Worm (Caenorhabditis elegans): ENCODE results near the gene R11D1.2.

The R11D1.2 gene

ce11 chrV:12741684-12742083 lies 33.3 kb downstream of the R11D1.2 start, which contains the start of gene hrg-7:
Gene hrg-7, plus strand, starts transcription at chrV:12742041.
- no peak for TF ChIP-seq pqm-1 (tag; optimal IDR thresholded peaks at IDR 0.05)
- no peak for TF ChIP-seq fos-1 (tag; optimal IDR thresholded peaks at IDR 0.05)
- no peak for TF ChIP-seq hmg-11 (tag; optimal IDR thresholded peaks at IDR 0.05)
- TF ChIP-seq elt-2 (tag; optimal IDR thresholded peaks at IDR 0.05): peak; percentile 95
- no peak for TF ChIP-seq nhr-77 (tag; optimal IDR thresholded peaks at IDR 0.05)
- TF ChIP-seq nhr-43 (tag; optimal IDR thresholded peaks at IDR 0.05; ENCODE audit: poor library complexity, severe bottlenecking): no peak
- peak; percentile 62 for TF ChIP-seq skn-1 (tag; optimal IDR thresholded peaks at IDR 0.05)
- no peak for TF ChIP-seq lsy-12 (tag; optimal IDR thresholded peaks at IDR 0.05)
- TF ChIP-seq ceh-28 (tag; optimal IDR thresholded peaks at IDR 0.05): no peak

ce11 chrV:12743778-12744502 lies 35.5 kb downstream of the R11D1.2 start:
- TF ChIP-seq elt-1 (tag; optimal IDR thresholded peaks at IDR 0.05) (no peak), elt-2 (tag; optimal IDR thresholded peaks at IDR 0.05) (peak; percentile 28), unc-39 (tag; optimal IDR thresholded peaks at IDR 0.05) (no peak), lin-39 (tag; optimal IDR thresholded peaks at IDR 0.05) (no peak)

ce11 chrV:12744979-12745378 lies 36.6 kb downstream of the R11D1.2 start, which contains the start of gene C15C8.7:
Gene C15C8.7, minus strand, starts transcription at chrV:12745050.
- no peak for TF ChIP-seq nhr-11 (tag; optimal IDR thresholded peaks at IDR 0.05)
- peak; percentile 42 for TF ChIP-seq pqm-1 (tag; optimal IDR thresholded peaks at IDR 0.05)
- TF ChIP-seq elt-2 (tag; optimal IDR thresholded peaks at IDR 0.05): peak; percentile 92
- no peak for TF ChIP-seq fos-1 (tag; optimal IDR thresholded peaks at IDR 0.05)

ce11 chrV:12747431-12747830 lies 39.0 kb downstream of the R11D1.2 start, which contains the start of gene C15C8.4:
Gene C15C8.4, minus strand, starts transcription at chrV:12747463.
- peak; percentile 54 for TF ChIP-seq elt-1 (tag; optimal IDR thresholded peaks at IDR 0.05)
- peak; percentile 18 for TF ChIP-seq ceh-28 (tag; optimal IDR thresholded peaks at IDR 0.05)
- peak; percentile 6 for TF ChIP-seq nfya-1 (tag; optimal IDR thresholded peaks at IDR 0.05; ENCODE audit: insufficient read depth)
- TF ChIP-seq lin-15B (tag; optimal IDR thresholded peaks at IDR 0.05): peak; percentile 45
- no peak for TF ChIP-seq R02D3.7 (tag; optimal IDR thresholded peaks at IDR 0.05)

DNA sequence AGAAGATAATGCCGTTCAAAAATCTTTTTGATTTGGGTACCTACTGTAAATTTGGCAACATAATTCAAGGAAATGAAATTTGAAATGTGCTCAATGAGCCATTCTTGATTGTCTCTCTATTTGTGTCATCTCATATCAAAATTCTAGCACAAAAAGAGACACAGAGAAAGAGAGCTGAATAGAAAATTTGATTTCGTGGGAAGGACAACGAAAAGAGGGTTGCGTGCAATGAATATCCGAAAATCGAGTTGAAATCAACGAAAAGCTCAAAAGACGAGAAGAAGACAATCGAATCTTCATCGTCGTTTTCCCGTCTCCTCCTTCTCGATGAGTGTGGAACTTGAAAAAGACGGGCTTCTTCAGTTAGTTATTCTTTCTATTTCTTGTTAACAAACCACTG lies 39.5 kb downstream of the R11D1.2 start, which contains the start of gene C15C8.5:
Gene C15C8.5 (plus strand): TSS at position 152 of the 400 bp plus-strand sequence.
- TF ChIP-seq ceh-82 (tag; optimal IDR thresholded peaks at IDR 0.05) (no peak), skn-1 (tag; optimal IDR thresholded peaks at IDR 0.05) (no peak), fkh-10 (GFP tag; optimal IDR thresholded peaks at IDR 0.05) (peak; percentile 88), snpc-4 (tag; optimal IDR thresholded peaks at IDR 0.05) (no peak)

DNA sequence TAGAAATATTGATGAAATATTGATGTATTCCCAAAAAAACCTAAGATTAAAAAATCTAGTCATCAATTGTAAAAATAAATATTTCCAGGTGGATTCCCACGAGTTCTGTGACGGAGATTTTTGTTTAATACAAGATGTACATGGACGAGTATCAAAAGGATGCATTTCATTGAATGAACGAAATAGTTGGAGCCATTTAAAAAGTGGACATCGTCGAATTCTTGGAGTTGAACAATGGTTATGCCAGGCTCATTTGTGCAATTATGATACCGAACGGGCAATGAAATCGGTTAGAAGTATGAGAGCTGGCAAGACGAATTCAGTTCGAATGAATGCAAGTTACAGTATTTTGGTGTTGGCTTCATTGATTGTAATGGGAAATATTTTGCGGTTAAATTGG lies 41.2 kb downstream of the R11D1.2 start:
- TF ChIP-seq eor-1 (tag; optimal IDR thresholded peaks at IDR 0.05) (no peak), ceh-16 (tag; optimal IDR thresholded peaks at IDR 0.05) (no peak), tbx-2 (tag; optimal IDR thresholded peaks at IDR 0.05) (no peak), mml-1 (tag; optimal IDR thresholded peaks at IDR 0.05) (no peak), aly-2 (tag; optimal IDR thresholded peaks at IDR 0.05) (no peak), nhr-76 (tag; optimal IDR thresholded peaks at IDR 0.05) (no peak), nhr-237 (tag; optimal IDR thresholded peaks at IDR 0.05) (no peak), nhr-11 (tag; optimal IDR thresholded peaks at IDR 0.05) (no peak), ceh-28 (tag; optimal IDR thresholded peaks at IDR 0.05) (no peak)

DNA sequence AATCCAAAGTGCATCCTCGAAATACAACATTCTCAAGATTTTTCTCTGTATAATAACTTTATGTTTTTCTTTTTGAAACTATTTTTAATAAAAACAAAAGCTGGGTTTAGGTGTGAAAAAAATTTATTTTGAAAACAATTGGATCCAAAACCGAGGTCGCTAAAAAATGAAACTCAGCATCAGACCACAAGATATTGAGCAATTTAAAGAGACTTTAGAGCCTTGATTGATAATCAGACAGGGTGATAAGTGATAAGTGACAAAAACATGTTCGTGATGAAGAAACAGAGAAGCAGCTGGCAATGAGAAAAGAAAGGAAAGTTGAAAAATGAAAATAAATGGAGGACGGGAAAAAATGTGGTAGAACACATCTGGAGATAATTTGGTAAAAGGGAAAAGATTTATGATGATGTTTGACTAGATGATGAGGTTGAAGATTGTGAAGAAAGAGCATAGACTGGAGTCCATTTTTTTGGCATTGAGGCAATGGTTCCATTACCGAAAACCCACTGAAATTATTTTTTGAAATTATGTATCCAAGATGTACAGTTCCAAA lies 43.2 kb downstream of the R11D1.2 start, which contains the start of gene C15C8.6:
Gene C15C8.6 (minus strand): TSS at position 51 of the 556 bp plus-strand sequence.
- no peak for TF ChIP-seq nhr-12 (tag; optimal IDR thresholded peaks at IDR 0.05)
- no peak for TF ChIP-seq nfya-1 (tag; optimal IDR thresholded peaks at IDR 0.05; ENCODE audit: insufficient read depth)
- no peak for TF ChIP-seq elt-1 (tag; optimal IDR thresholded peaks at IDR 0.05)
- no peak for TF ChIP-seq mdl-1 (tag; optimal IDR thresholded peaks at IDR 0.05)
- TF ChIP-seq ceh-82 (tag; optimal IDR thresholded peaks at IDR 0.05): no peak
- TF ChIP-seq fos-1 (tag; optimal IDR thresholded peaks at IDR 0.05): no peak

Measured in whole organism, L3 larva.